Fruit fly (Drosophila melanogaster) whole organism, embryonic: Measurements from ENCODE around the gene Uba2.

Source experiments
- Aef1 ChIP-seq: fragments of 200-800 bp; sonication (Bioruptor generic); IDR thresholded peaks from 3 replicates; pipeline ENCODE4 v1.3.6; 2022; ENCODE audit warnings: missing biosample characterization, missing genetic modification characterization
- Asciz ChIP-seq: fragments of 200-800 bp; sonication (Bioruptor generic); optimal IDR thresholded peaks from 2 replicates; lab custom pipeline; 2017; ENCODE audit warnings: missing biosample characterization, mild to moderate bottlenecking, missing genetic modification characterization, missing genetic modification reagents
- B-H1 ChIP-seq: fragments of 200-800 bp; sonication (Bioruptor generic); IDR thresholded peaks from 3 replicates; pipeline ENCODE4 v1.3.6; 2022; ENCODE audit warnings: missing biosample characterization, missing genetic modification characterization
- Bteb2 ChIP-seq: fragments of 200-800 bp; sonication (Bioruptor generic); optimal IDR thresholded peaks from 2 replicates; lab custom pipeline; 2016; ENCODE audit warnings: missing biosample characterization, missing genetic modification characterization
- CG10209 ChIP-seq: fragments of 200-800 bp; sonication (Bioruptor generic); optimal IDR thresholded peaks from 3 replicates; lab custom pipeline; 2017; ENCODE audit warnings: missing biosample characterization, mild to moderate bottlenecking, missing genetic modification characterization, missing genetic modification reagents
- CG10366 ChIP-seq: fragments of 200-800 bp; sonication (Bioruptor generic); IDR thresholded peaks from 2 replicates; pipeline ENCODE4 v1.3.6; 2022; ENCODE audit warnings: missing biosample characterization, missing genetic modification characterization
- CG11398 ChIP-seq: fragments of 200-800 bp; sonication (Bioruptor generic); optimal IDR thresholded peaks from 2 replicates; lab custom pipeline; 2016; ENCODE audit warnings: missing biosample characterization, missing genetic modification characterization
- CG11723 ChIP-seq: fragments of 200-800 bp; sonication (Bioruptor generic); optimal IDR thresholded peaks from 2 replicates; lab custom pipeline; 2017; ENCODE audit warnings: missing biosample characterization, mild to moderate bottlenecking, missing genetic modification characterization
- CG16813 ChIP-seq: fragments of 200-800 bp; sonication (Bioruptor generic); IDR thresholded peaks from 3 replicates; pipeline ENCODE4 v1.3.6; 2022; ENCODE audit warnings: missing biosample characterization, missing genetic modification characterization; ENCODE audit not compliant: partially characterized antibody
- CG17361 ChIP-seq: fragments of 200-800 bp; sonication (Bioruptor generic); IDR thresholded peaks from 3 replicates; pipeline ENCODE4 v1.3.6; 2022; ENCODE audit warnings: missing biosample characterization, missing genetic modification characterization
- CG2120 ChIP-seq: fragments of 200-800 bp; sonication (Bioruptor generic); optimal IDR thresholded peaks from 3 replicates; lab custom pipeline; 2016; ENCODE audit warnings: missing biosample characterization, missing genetic modification characterization
- CG2129 ChIP-seq: fragments of 200-800 bp; sonication (Bioruptor generic); IDR thresholded peaks from 2 replicates; pipeline ENCODE4 v1.3.6; 2022; ENCODE audit warnings: missing biosample characterization, missing genetic modification characterization; ENCODE audit not compliant: partially characterized antibody
- CG2199 ChIP-seq: fragments of 200-800 bp; sonication (Bioruptor generic); IDR thresholded peaks from 3 replicates; pipeline ENCODE4 v1.3.6; 2022; ENCODE audit warnings: missing biosample characterization, missing genetic modification characterization
- CG33213 ChIP-seq: fragments of 200-800 bp; sonication (Bioruptor generic); optimal IDR thresholded peaks from 3 replicates; lab custom pipeline; 2016; ENCODE audit warnings: missing biosample characterization, missing genetic modification characterization
- CG34422 ChIP-seq: fragments of 200-800 bp; sonication (Bioruptor generic); IDR thresholded peaks from 3 replicates; pipeline ENCODE4 v1.3.6; 2022; ENCODE audit warnings: missing biosample characterization, missing genetic modification characterization
- CG7271 ChIP-seq: fragments of 200-800 bp; sonication (Bioruptor generic); optimal IDR thresholded peaks from 2 replicates; lab custom pipeline; 2018; ENCODE audit warnings: missing biosample characterization, mild to moderate bottlenecking, missing genetic modification characterization, moderate library complexity
- CG7556 ChIP-seq: fragments of 200-800 bp; sonication (Bioruptor generic); optimal IDR thresholded peaks from 2 replicates; lab custom pipeline; 2017; ENCODE audit warnings: missing biosample characterization, mild to moderate bottlenecking, missing genetic modification characterization
- CG7963 ChIP-seq: fragments of 200-800 bp; sonication (Bioruptor generic); IDR thresholded peaks from 3 replicates; pipeline ENCODE4 v1.3.6; 2022; ENCODE audit warnings: missing biosample characterization, missing genetic modification characterization; ENCODE audit not compliant: partially characterized antibody
- CG8388 ChIP-seq: fragments of 200-800 bp; sonication (Bioruptor generic); optimal IDR thresholded peaks from 2 replicates; lab custom pipeline; 2019; ENCODE audit warnings: missing biosample characterization, mild to moderate bottlenecking, missing genetic modification characterization, moderate library complexity
- CTCF ChIP-seq: fragments of 200-800 bp; sonication (Bioruptor generic); optimal IDR thresholded peaks from 2 replicates; lab custom pipeline; 2017; ENCODE audit warnings: missing biosample characterization, mild to moderate bottlenecking, missing genetic modification characterization, moderate library complexity
- Drgx ChIP-seq: fragments of 200-800 bp; sonication (Bioruptor generic); IDR thresholded peaks from 2 replicates; pipeline ENCODE4 v1.3.6; 2022; ENCODE audit warnings: missing biosample characterization, missing genetic modification characterization
- HLHmδ ChIP-seq: fragments of 200-800 bp; sonication (Bioruptor generic); optimal IDR thresholded peaks from 2 replicates; lab custom pipeline; 2018; ENCODE audit warnings: missing biosample characterization, mild to moderate bottlenecking, missing genetic modification characterization, moderate library complexity
- Hey ChIP-seq: fragments of 200-800 bp; sonication (Bioruptor generic); optimal IDR thresholded peaks from 3 replicates; lab custom pipeline; 2018; ENCODE audit warnings: missing biosample characterization, mild to moderate bottlenecking, missing genetic modification characterization
- HmgD ChIP-seq: fragments of 200-800 bp; sonication (Bioruptor generic); optimal IDR thresholded peaks from 3 replicates; lab custom pipeline; 2016; ENCODE audit warnings: missing biosample characterization, missing genetic modification characterization
- Hsf ChIP-seq: fragments of 200-800 bp; sonication (Bioruptor generic); optimal IDR thresholded peaks from 3 replicates; lab custom pipeline; 2016; ENCODE audit warnings: missing biosample characterization, missing genetic modification characterization
- Nf-YA ChIP-seq: fragments of 200-800 bp; sonication (Bioruptor generic); IDR thresholded peaks from 2 replicates; pipeline ENCODE4 v1.3.6; 2022; ENCODE audit warnings: missing biosample characterization, missing genetic modification characterization
- Sry-δ ChIP-seq: fragments of 200-800 bp; sonication (Bioruptor generic); optimal IDR thresholded peaks from 2 replicates; lab custom pipeline; 2016; ENCODE audit warnings: missing biosample characterization, missing genetic modification characterization
- Trl ChIP-seq, 3 experiments: fragments of >200 bp in 2 of 3; fragments of 200-800 bp in 1 of 3; sonication (Bioruptor generic) in 1 of 3; optimal IDR thresholded peaks; 2 replicates in 1 of 3; 3 replicates in 2 of 3; lab custom pipeline; 2016 to 2017; ENCODE audit warnings: missing biosample characterization in 1 of 3, missing genetic modification characterization in 1 of 3
- YL-1 ChIP-seq: fragments of 200-800 bp; sonication (Bioruptor generic); optimal IDR thresholded peaks from 3 replicates; lab custom pipeline; 2017; ENCODE audit warnings: missing biosample characterization, mild to moderate bottlenecking, missing genetic modification characterization
- ab ChIP-seq: fragments of 200-800 bp; sonication (Bioruptor generic); optimal IDR thresholded peaks from 2 replicates; lab custom pipeline; 2016; ENCODE audit warnings: missing biosample characterization, missing genetic modification characterization
- cad ChIP-seq: fragments of >200 bp; optimal IDR thresholded peaks from 2 replicates; lab custom pipeline; 2017; ENCODE audit warnings: missing biosample characterization, missing genetic modification characterization
- chif ChIP-seq, 2 experiments: fragments of 200-800 bp; sonication (Bioruptor generic); optimal IDR thresholded peaks; 3 replicates each; lab custom pipeline; 2016; ENCODE audit warnings: missing biosample characterization in 2 of 2, missing genetic modification characterization in 2 of 2
- crc ChIP-seq: fragments of 200-800 bp; sonication (Bioruptor generic); optimal IDR thresholded peaks from 2 replicates; lab custom pipeline; 2016; ENCODE audit warnings: missing biosample characterization, missing genetic modification characterization
- cwo ChIP-seq: fragments of 200-800 bp; sonication (Bioruptor generic); optimal IDR thresholded peaks from 3 replicates; lab custom pipeline; 2017; ENCODE audit warnings: missing biosample characterization, missing genetic modification characterization, mild to moderate bottlenecking, moderate library complexity, missing genetic modification reagents
- disco-r ChIP-seq: fragments of 200-800 bp; sonication (Bioruptor generic); optimal IDR thresholded peaks from 2 replicates; lab custom pipeline; 2016; ENCODE audit warnings: missing biosample characterization, missing genetic modification characterization
- fru ChIP-seq: fragments of >200 bp; optimal IDR thresholded peaks from 2 replicates; lab custom pipeline; 2017
- gem ChIP-seq: fragments of 200-800 bp; sonication (Bioruptor generic); optimal IDR thresholded peaks from 2 replicates; lab custom pipeline; 2019; ENCODE audit warnings: missing biosample characterization, mild to moderate bottlenecking, missing genetic modification characterization, moderate library complexity
- gsb-n ChIP-seq: fragments of 200-800 bp; sonication (Bioruptor generic); optimal IDR thresholded peaks from 3 replicates; lab custom pipeline; 2018; ENCODE audit warnings: missing biosample characterization, mild to moderate bottlenecking, missing genetic modification characterization
- gt ChIP-seq: fragments of 200-800 bp; sonication (Bioruptor generic); IDR thresholded peaks from 2 replicates; pipeline ENCODE4 v1.3.6; 2022; ENCODE audit warnings: missing biosample characterization, missing genetic modification characterization
- inv ChIP-seq: fragments of 200-800 bp; sonication (Bioruptor generic); IDR thresholded peaks from 2 replicates; pipeline ENCODE4 v1.3.6; 2022; ENCODE audit warnings: missing biosample characterization, missing genetic modification characterization; ENCODE audit not compliant: partially characterized antibody
- jing ChIP-seq: fragments of 200-800 bp; sonication (Bioruptor generic); optimal IDR thresholded peaks from 2 replicates; lab custom pipeline; 2018; ENCODE audit warnings: missing biosample characterization, mild to moderate bottlenecking, missing genetic modification characterization
- klu ChIP-seq: fragments of 200-800 bp; sonication (Bioruptor generic); IDR thresholded peaks from 2 replicates; pipeline ENCODE4 v1.3.6; 2022; ENCODE audit warnings: missing biosample characterization, missing genetic modification characterization
- mld ChIP-seq: fragments of 200-800 bp; sonication (Bioruptor generic); IDR thresholded peaks from 3 replicates; pipeline ENCODE4 v1.3.6; 2022; ENCODE audit warnings: missing biosample characterization, missing genetic modification characterization; ENCODE audit not compliant: partially characterized antibody
- sens-2 ChIP-seq: fragments of 200-800 bp; sonication (Bioruptor generic); IDR thresholded peaks from 2 replicates; pipeline ENCODE4 v1.3.6; 2022; ENCODE audit warnings: missing biosample characterization, missing genetic modification characterization
- sna ChIP-seq: fragments of 200-800 bp; sonication (Bioruptor generic); IDR thresholded peaks from 2 replicates; pipeline ENCODE4 v1.3.6; 2022; ENCODE audit warnings: missing biosample characterization, missing genetic modification characterization; ENCODE audit not compliant: partially characterized antibody
- so ChIP-seq: fragments of 200-800 bp; sonication (Bioruptor generic); IDR thresholded peaks from 3 replicates; pipeline ENCODE4 v1.3.6; 2022; ENCODE audit warnings: missing biosample characterization, missing genetic modification characterization
- trem ChIP-seq: fragments of 200-800 bp; optimal IDR thresholded peaks from 3 replicates; lab custom pipeline; 2019; ENCODE audit warnings: missing biosample characterization, mild to moderate bottlenecking, missing genetic modification characterization, moderate library complexity
- vnd ChIP-seq: fragments of 200-800 bp; sonication (Bioruptor generic); IDR thresholded peaks from 3 replicates; pipeline ENCODE4 v1.3.6; 2022; ENCODE audit warnings: missing biosample characterization, missing genetic modification characterization; ENCODE audit not compliant: partially characterized antibody
- wdn ChIP-seq: fragments of 200-800 bp; sonication (Bioruptor generic); IDR thresholded peaks from 2 replicates; pipeline ENCODE4 v1.3.6; 2022; ENCODE audit warnings: missing biosample characterization, missing genetic modification characterization

Gene Uba2

dm6 chr3L:8115864-8116528 lies 11.6 kb downstream of the Uba2 start, which contains the start of the genes Arp3 and msk (continued):
- TF ChIP-seq Trl (optimal IDR thresholded peaks at IDR 0.05; lab: Kevin White, UChicago) (peak in 1 of 2 experiments; percentile 13), Trl (GFP tag; optimal IDR thresholded peaks at IDR 0.05; lab: Kevin White, UChicago) (peak; percentile 91), CG11723 (GFP tag; lab: Kevin White, UChicago) (peak; percentile 64), jing (GFP tag; lab: Kevin White, UChicago) (no peak), Bteb2 (GFP tag; lab: Kevin White, UChicago) (peak; percentile 89), B-H1 (GFP tag; lab: Robert Waterston, UW) (peak; percentile 27; the same call in 1 of the 3 replicates), wdn (GFP tag; lab: Robert Waterston, UW) (peak; percentile 72), CG2199 (GFP tag; lab: Robert Waterston, UW) (0 out of 3 replicates have a peak, but pooled peaks have one; percentile 55), klu (GFP tag; lab: Robert Waterston, UW) (peak; percentile 43; the same call in 1 of the 2 replicates), Sry-δ (peak; percentile 81), CG7963 (no peak), CG10366 (GFP tag; lab: Robert Waterston, UW) (peak; percentile 60; the same call in 1 of the 2 replicates), CG2120 (GFP tag; lab: Kevin White, UChicago) (peak; percentile 93), Asciz (GFP tag; lab: Kevin White, UChicago) (no peak), CG7271 (tag; lab: Kevin White, UChicago) (no peak), disco-r (peak; percentile 89), sna (GFP tag; lab: Robert Waterston, UW) (0 out of 2 replicates have a peak, but pooled peaks have one; percentile 29), fru (lab: Kevin White, UChicago) (no peak), gsb-n (tag; lab: Kevin White, UChicago) (no peak), mld (GFP tag; lab: Robert Waterston, UW) (no peak), so (GFP tag; lab: Robert Waterston, UW) (no peak; the same call in 2 of the 3 replicates), crc (GFP tag; lab: Kevin White, UChicago) (peak; percentile 82), vnd (GFP tag; lab: Robert Waterston, UW) (no peak), YL-1 (GFP tag; lab: Kevin White, UChicago) (peak; percentile 95), HLHmδ (no peak), CG16813 (GFP tag; lab: Robert Waterston, UW) (peak; percentile 44), sens-2 (GFP tag; lab: Robert Waterston, UW) (no peak), Hsf (peak; percentile 86), CG34422 (GFP tag; lab: Robert Waterston, UW) (peak; percentile 82; the same call in 2 of the 3 replicates), gt (GFP tag; lab: Robert Waterston, UW) (0 out of 2 replicates have a peak, but pooled peaks have one; percentile 11), inv (GFP tag; lab: Robert Waterston, UW) (no peak), CG10209 (GFP tag; lab: Kevin White, UChicago) (peak; percentile 67), gem (tag; lab: Kevin White, UChicago) (peak; percentile 78), HmgD (GFP tag; lab: Kevin White, UChicago) (peak; percentile 97), cwo (GFP tag; lab: Kevin White, UChicago) (peak; percentile 61), Aef1 (peak; percentile 80), Drgx (GFP tag; lab: Robert Waterston, UW) (no peak; the same call in 1 of the 2 replicates), CG8388 (peak; percentile 69), CTCF (GFP tag; lab: Kevin White, UChicago) (peak; percentile 32), ab (GFP tag; lab: Kevin White, UChicago) (peak; percentile 61), CG11398 (peak; percentile 67), Hey (tag; lab: Kevin White, UChicago) (no peak), trem (tag; lab: Kevin White, UChicago) (peak; percentile 83), CG17361 (peak; percentile 74), CG33213 (GFP tag; lab: Kevin White, UChicago) (peak; percentile 85), cad (GFP tag; lab: Kevin White, UChicago) (no peak), CG2129 (no peak), Nf-YA (GFP tag; lab: Robert Waterston, UW) (0 out of 2 replicates have a peak, but pooled peaks have one; percentile 31), CG7556 (peak; percentile 55), chif (GFP tag; optimal IDR thresholded peaks at IDR 0.05; lab: Kevin White, UChicago) (peak; percentile 76 to 87)
